Worm (Caenorhabditis elegans): ENCODE results near the gene cal-8.

DNA sequence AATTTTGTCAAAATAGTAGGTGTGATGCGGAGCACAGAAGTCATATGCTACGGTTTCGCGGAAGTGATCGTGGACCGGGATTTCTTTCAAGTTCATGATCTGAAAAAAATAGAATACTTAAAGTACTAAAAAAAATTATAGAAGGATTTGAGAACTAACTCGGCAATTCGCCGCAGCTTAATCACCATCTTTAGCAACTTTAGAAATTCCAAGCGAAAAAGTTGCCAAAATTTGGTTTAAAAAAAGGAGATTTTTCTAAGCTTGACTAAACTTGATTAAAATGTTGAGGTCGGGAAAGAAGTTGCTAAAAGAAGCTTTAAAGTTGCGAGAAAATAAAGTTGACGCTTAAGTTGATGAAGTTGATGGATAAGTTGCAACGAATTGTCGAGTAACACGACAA is 35.8 kb upstream of the cal-8 start, which contains the start of gene ZK177.9:
- no peak for TF ChIP-seq nhr-76 (tag; optimal IDR thresholded peaks at IDR 0.05)
- TF ChIP-seq skn-1 (tag; optimal IDR thresholded peaks at IDR 0.05), result no peak
- TF ChIP-seq ceh-82 (tag; optimal IDR thresholded peaks at IDR 0.05), result no peak
- no peak for TF ChIP-seq dpl-1 (GFP tag; optimal IDR thresholded peaks at IDR 0.05)
- no peak for TF ChIP-seq zfp-2 (tag; optimal IDR thresholded peaks at IDR 0.05)
- TF ChIP-seq mxl-2 (GFP tag; conservative IDR thresholded peaks at IDR 0.05), result no peak
- no peak for TF ChIP-seq egl-27 (tag; optimal IDR thresholded peaks at IDR 0.05)
- no peak for TF ChIP-seq nhr-237 (tag; optimal IDR thresholded peaks at IDR 0.05)
- TF ChIP-seq R02D3.7 (tag; optimal IDR thresholded peaks at IDR 0.05), result no peak
- no peak for TF ChIP-seq unc-39 (tag; optimal IDR thresholded peaks at IDR 0.05)
- TF ChIP-seq zfp-3 (GFP tag; conservative IDR thresholded peaks at IDR 0.05), result no peak

Measured in whole organism, L4 larva.